Fruit fly (Drosophila melanogaster): ENCODE results near the gene CG11555.

The CG11555 gene

dm6 chr2L:243819-244218, 29.8 kb upstream of the CG11555 start:
- TF ChIP-seq CG1647 (GFP tag; optimal IDR thresholded peaks at IDR 0.05) (no peak), fd96Cb (tag; optimal IDR thresholded peaks at IDR 0.05) (peak; percentile 11), CG1024 (GFP tag; IDR thresholded peaks at IDR 0.05) (no peak), unpg (GFP tag; optimal IDR thresholded peaks at IDR 0.05) (no peak), al (GFP tag; IDR thresholded peaks at IDR 0.05) (peak; percentile 34; the same call in 1 of the 2 replicates), CG2875 (GFP tag; optimal IDR thresholded peaks at IDR 0.05) (no peak), CG2120 (GFP tag; optimal IDR thresholded peaks at IDR 0.05) (peak; percentile 66), ap (GFP tag; IDR thresholded peaks at IDR 0.05) (peak; percentile 35; the same call in 1 of the 2 replicates), Xbp1 (GFP tag; optimal IDR thresholded peaks at IDR 0.05) (peak; percentile 9), CG12071 (GFP tag; optimal IDR thresholded peaks at IDR 0.05) (no peak), mam (GFP tag; optimal IDR thresholded peaks at IDR 0.05) (no peak), Ssrp (tag; optimal IDR thresholded peaks at IDR 0.05) (peak; percentile 6), Blimp-1 (GFP tag; optimal IDR thresholded peaks at IDR 0.05) (no peak), CG32532 (GFP tag; IDR thresholded peaks at IDR 0.05) (peak; percentile 65), lola (GFP tag; optimal IDR thresholded peaks at IDR 0.05) (no peak), scrt (GFP tag; optimal IDR thresholded peaks at IDR 0.05) (peak; percentile 34), rib (GFP tag; IDR thresholded peaks at IDR 0.05) (no peak), CG10147 (GFP tag; optimal IDR thresholded peaks at IDR 0.05) (no peak), CG3847 (GFP tag; IDR thresholded peaks at IDR 0.05) (no peak), CG12659 (GFP tag; optimal IDR thresholded peaks at IDR 0.05) (no peak), unc-4 (GFP tag; IDR thresholded peaks at IDR 0.05; ENCODE audit: partially characterized antibody) (no peak), Myb (GFP tag; optimal IDR thresholded peaks at IDR 0.05) (no peak), CG11456 (GFP tag; IDR thresholded peaks at IDR 0.05) (0 out of 3 replicates have a peak, but pooled peaks have one; percentile 35), Antp (GFP tag; optimal IDR thresholded peaks at IDR 0.05) (no peak), fd102C (GFP tag; optimal IDR thresholded peaks at IDR 0.05) (no peak), tgo (GFP tag; IDR thresholded peaks at IDR 0.05) (peak; percentile 55; the same call in 1 of the 3 replicates), BEAF-32 (GFP tag; optimal IDR thresholded peaks at IDR 0.05) (no peak), crol (GFP tag; IDR thresholded peaks at IDR 0.05) (no peak), dati (GFP tag; IDR thresholded peaks at IDR 0.05) (no peak), CG34224 (GFP tag; IDR thresholded peaks at IDR 0.05; ENCODE audit: partially characterized antibody) (no peak), chn (GFP tag; optimal IDR thresholded peaks at IDR 0.05) (no peak), CG18599 (GFP tag; optimal IDR thresholded peaks at IDR 0.05) (peak; percentile 67), CG14965 (GFP tag; optimal IDR thresholded peaks at IDR 0.05; ENCODE audit: borderline replicate concordance) (no peak), dimm (GFP tag; IDR thresholded peaks at IDR 0.05) (no peak), Sry-δ (GFP tag; optimal IDR thresholded peaks at IDR 0.05) (no peak), CG4730 (GFP tag; IDR thresholded peaks at IDR 0.05) (peak; percentile 44; the same call in 1 of the 2 replicates), ttk (GFP tag; IDR thresholded peaks at IDR 0.05) (0 out of 2 replicates have a peak, but pooled peaks have one; percentile 27), dmrt11E (tag; optimal IDR thresholded peaks at IDR 0.05) (no peak), CG6791 (GFP tag; IDR thresholded peaks at IDR 0.05; ENCODE audit: partially characterized antibody) (no peak), fd64A (GFP tag; optimal IDR thresholded peaks at IDR 0.05) (no peak), tio (GFP tag; optimal IDR thresholded peaks at IDR 0.05) (no peak), Rfx (GFP tag; IDR thresholded peaks at IDR 0.05) (peak; percentile 41; the same call in 1 of the 2 replicates), gfzf (GFP tag; optimal IDR thresholded peaks at IDR 0.05) (no peak), odd (GFP tag; optimal IDR thresholded peaks at IDR 0.05) (no peak), da (GFP tag; optimal IDR thresholded peaks at IDR 0.05) (no peak), az2 (GFP tag; optimal IDR thresholded peaks at IDR 0.05) (no peak), CG18011 (GFP tag; optimal IDR thresholded peaks at IDR 0.05) (no peak), gcm2 (GFP tag; optimal IDR thresholded peaks at IDR 0.05) (no peak), CG15011 (GFP tag; optimal IDR thresholded peaks at IDR 0.05) (peak; percentile 35), CG7987 (GFP tag; optimal IDR thresholded peaks at IDR 0.05) (no peak)
